Worm (Caenorhabditis elegans): ENCODE measurements around the gene F52H2.1.

The F52H2.1 gene

ce11 chrX:2536246-2536772, 36.6 kb upstream of the F52H2.1 start:
- TF ChIP-seq cebp-1 (GFP tag; IDR thresholded peaks at IDR 0.05) (no peak), cebp-1 (tag; optimal IDR thresholded peaks at IDR 0.05) (peak; percentile 59), F57C9.4 (tag; optimal IDR thresholded peaks at IDR 0.05) (no peak), madf-3 (GFP tag; IDR thresholded peaks at IDR 0.05) (0 out of 2 replicates have a peak, but pooled peaks have one; percentile 54), mel-28 (tag; optimal IDR thresholded peaks at IDR 0.05; ENCODE audit: borderline replicate concordance) (no peak), lsy-27 (tag; optimal IDR thresholded peaks at IDR 0.05; ENCODE audit: borderline replicate concordance, insufficient read depth) (no peak), pbrm-1 (GFP tag; IDR thresholded peaks at IDR 0.05) (0 out of 2 replicates have a peak, but pooled peaks have one; percentile 46), ztf-28 (GFP tag; IDR thresholded peaks at IDR 0.05) (no peak), nfya-1 (tag; optimal IDR thresholded peaks at IDR 0.05; ENCODE audit: borderline replicate concordance, insufficient read depth) (no peak), zfh-2 (GFP tag; conservative IDR thresholded peaks at IDR 0.05) (peak; percentile 95), efl-1 (GFP tag; optimal IDR thresholded peaks at IDR 0.05) (no peak), egrh-3 (GFP tag; IDR thresholded peaks at IDR 0.05) (peak; percentile 71), dox-1 (GFP tag; IDR thresholded peaks at IDR 0.05) (0 out of 2 replicates have a peak, but pooled peaks have one; percentile 67), K11D2.4 (GFP tag; IDR thresholded peaks at IDR 0.05) (0 out of 2 replicates have a peak, but pooled peaks have one; percentile 46), B0336.3 (GFP tag; IDR thresholded peaks at IDR 0.05) (0 out of 2 replicates have a peak, but pooled peaks have one; percentile 19), nhr-120 (GFP tag; IDR thresholded peaks at IDR 0.05) (no peak), C17E4.6 (GFP tag; IDR thresholded peaks at IDR 0.05) (no peak), let-526 (GFP tag; IDR thresholded peaks at IDR 0.05) (0 out of 2 replicates have a peak, but pooled peaks have one; percentile 5), lin-54 (GFP tag; optimal IDR thresholded peaks at IDR 0.05) (no peak), lin-40 (tag; optimal IDR thresholded peaks at IDR 0.05) (peak; percentile 54), atf-7 (tag; optimal IDR thresholded peaks at IDR 0.05) (peak; percentile 17), gei-17 (GFP tag; optimal IDR thresholded peaks at IDR 0.05) (peak; percentile 8), lin-35 (GFP tag; optimal IDR thresholded peaks at IDR 0.05) (peak in 1 of 3 experiments; percentile 3), K12H6.12 (tag; optimal IDR thresholded peaks at IDR 0.05) (peak; percentile 83), B0035.1 (tag; optimal IDR thresholded peaks at IDR 0.05) (no peak), hmg-1.2 (GFP tag; IDR thresholded peaks at IDR 0.05) (peak; percentile 53; the same call in 1 of the 2 replicates), F23B12.7 (tag; optimal IDR thresholded peaks at IDR 0.05; ENCODE audit: insufficient read depth) (no peak), T07F8.4 (tag; optimal IDR thresholded peaks at IDR 0.05) (no peak), ztf-6 (GFP tag; IDR thresholded peaks at IDR 0.05) (no peak), nfyb-1 (GFP tag; IDR thresholded peaks at IDR 0.05) (no peak), F10E7.11 (tag; optimal IDR thresholded peaks at IDR 0.05) (no peak), hlh-12 (tag; optimal IDR thresholded peaks at IDR 0.05) (no peak), somi-1 (GFP tag; optimal IDR thresholded peaks at IDR 0.05) (peak; percentile 18), rpc-1 (optimal IDR thresholded peaks at IDR 0.05) (no peak), rpc-1 (tag; optimal IDR thresholded peaks at IDR 0.05) (no peak), Y95B8A.8 (GFP tag; IDR thresholded peaks at IDR 0.05) (no peak), pha-4 (tag; optimal IDR thresholded peaks at IDR 0.05) (no peak), chd-7 (tag; optimal IDR thresholded peaks at IDR 0.05) (peak; percentile 56), madf-10 (tag; optimal IDR thresholded peaks at IDR 0.05) (no peak), Y53G8AR.9 (GFP tag; conservative IDR thresholded peaks at IDR 0.05) (no peak), attf-5 (GFP tag; optimal IDR thresholded peaks at IDR 0.05) (no peak), die-1 (tag; optimal IDR thresholded peaks at IDR 0.05) (peak; percentile 31), ceh-27 (GFP tag; optimal IDR thresholded peaks at IDR 0.05) (peak; percentile 78), egl-18 (GFP tag; IDR thresholded peaks at IDR 0.05) (0 out of 2 replicates have a peak, but pooled peaks have one; percentile 26), madf-8 (GFP tag; conservative IDR thresholded peaks at IDR 0.05) (no peak), B0019.2 (GFP tag; conservative IDR thresholded peaks at IDR 0.05) (no peak), hmg-20 (GFP tag; IDR thresholded peaks at IDR 0.05) (no peak), mcd-1 (GFP tag; IDR thresholded peaks at IDR 0.05) (0 out of 2 replicates have a peak, but pooled peaks have one; percentile 36)
